Fruit fly (Drosophila melanogaster) whole organism, larva: ENCODE data around the gene NimB4.

Experiments
- noc ChIP-seq: fragments of 200-800 bp; sonication (Bioruptor generic); optimal IDR thresholded peaks from 3 replicates; lab custom pipeline; 2019; ENCODE audit warnings: missing biosample characterization, mild to moderate bottlenecking, missing genetic modification characterization, moderate library complexity

NimB4 gene

DNA sequence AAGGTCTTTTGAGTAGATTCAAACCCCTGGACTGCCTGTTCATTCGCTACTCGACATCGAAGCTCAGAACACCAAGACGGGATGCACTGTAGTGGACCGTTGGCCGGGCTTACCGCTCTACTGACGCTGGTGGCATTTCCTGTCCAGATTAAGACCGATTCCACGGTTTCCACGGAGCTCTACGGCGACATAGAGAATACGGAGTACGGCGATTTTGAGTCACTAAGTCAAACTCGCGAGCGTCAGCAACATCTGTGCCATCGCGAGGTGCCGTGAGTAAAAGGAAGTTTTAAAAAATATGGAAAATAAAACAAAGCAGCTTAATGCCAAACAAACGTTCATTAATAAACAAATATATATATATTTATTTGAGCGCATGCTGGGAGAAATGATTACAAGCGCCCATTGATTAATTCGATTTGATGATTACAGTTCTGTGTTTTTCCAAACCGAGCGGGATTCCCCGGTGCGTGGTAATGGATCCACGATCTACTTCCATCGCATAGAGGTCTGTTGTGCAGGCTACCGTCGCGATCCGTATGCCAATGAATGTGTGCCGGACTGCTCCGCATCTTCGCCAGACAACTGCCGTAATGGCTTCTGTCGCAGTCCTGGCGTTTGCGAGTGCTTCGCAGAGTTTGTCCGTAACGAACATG lies 6.2 kb downstream of the NimB4 start, which contains the start of gene NimB1:
Gene NimB1, plus strand, starts transcription at position 41 of the 656 bp plus-strand sequence.
- no peak for TF ChIP-seq noc

DNA sequence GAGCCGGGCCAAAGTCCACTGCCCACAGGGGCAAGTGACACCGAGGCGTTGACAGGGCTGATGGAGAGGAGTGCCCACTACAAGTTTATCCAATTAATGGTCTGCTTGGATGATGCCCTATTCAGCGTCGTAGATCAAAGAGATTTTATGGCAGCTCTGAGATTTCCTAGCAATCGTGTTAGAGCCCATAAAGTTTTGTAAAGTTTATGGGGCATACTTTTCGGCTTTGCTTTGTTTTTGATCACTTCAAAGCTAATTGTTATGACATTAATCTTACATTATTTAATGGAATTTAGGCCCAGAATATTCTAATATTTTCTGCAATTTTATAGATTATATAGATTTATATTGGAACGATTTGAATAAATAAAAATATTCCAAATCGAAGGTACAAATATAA lies 9.4 kb downstream of the NimB4 start:
- no peak for TF ChIP-seq noc

DNA sequence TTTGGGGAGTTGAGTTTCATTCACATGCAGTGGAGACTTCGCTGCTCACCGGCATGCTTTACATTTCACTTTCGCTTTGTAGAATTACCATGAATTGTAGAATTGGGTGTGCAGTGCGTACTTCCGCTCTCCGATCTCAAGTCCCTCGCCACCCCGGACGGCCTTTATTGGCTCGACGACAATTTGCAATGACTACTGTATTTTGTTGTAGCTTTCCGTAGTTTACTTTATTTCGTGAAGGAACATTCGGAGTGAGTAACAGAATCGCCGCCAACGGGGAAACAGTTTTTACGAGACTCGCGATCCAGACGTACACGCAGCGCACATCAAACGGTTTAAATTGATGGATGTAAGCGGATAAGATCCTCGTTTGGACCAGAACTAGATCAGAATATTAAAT lies 12.5 kb downstream of the NimB4 start, which contains the start of gene NimA:
Gene NimA, plus strand, starts transcription at position 301 of the 400 bp plus-strand sequence.
- TF ChIP-seq noc: no peak

DNA sequence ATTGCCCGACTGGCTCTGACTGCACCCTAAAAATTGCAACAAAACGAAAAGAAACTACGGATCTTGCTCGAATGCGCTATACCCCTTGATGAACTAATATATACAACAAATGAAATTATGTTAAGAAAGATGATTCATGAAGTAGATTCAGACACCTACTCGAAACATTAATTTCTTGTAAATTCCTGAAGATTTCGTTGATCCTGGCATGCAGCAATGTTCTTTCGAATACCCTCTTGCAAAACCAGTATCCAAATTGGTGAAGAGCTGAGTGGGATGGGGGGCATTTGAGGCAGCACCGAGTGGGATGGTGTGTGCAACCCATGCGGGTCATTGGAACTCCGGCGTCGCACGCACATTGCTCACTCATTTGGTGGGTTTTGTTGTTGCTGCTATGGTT lies 14.0 kb downstream of the NimB4 start:
- TF ChIP-seq noc: no peak

DNA sequence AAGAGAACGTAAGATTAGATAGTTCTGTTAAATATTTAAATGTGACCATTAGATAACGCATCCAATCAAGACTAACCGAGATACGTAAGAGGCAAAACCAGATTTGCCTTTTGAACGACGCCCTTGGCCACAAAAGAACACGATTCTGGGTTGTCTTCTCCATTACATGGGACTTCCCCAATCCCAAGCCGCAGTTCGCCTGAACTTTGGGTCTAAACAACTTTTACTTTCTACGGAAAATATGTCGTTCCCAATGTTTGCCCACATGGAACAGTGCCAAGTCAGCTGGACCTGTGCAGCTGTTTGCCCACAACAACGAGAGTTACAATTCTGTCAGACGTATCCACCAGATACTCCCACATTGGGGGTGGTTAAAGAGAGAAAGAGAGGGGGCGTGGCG lies 20.0 kb downstream of the NimB4 start:
- TF ChIP-seq noc: no peak

DNA sequence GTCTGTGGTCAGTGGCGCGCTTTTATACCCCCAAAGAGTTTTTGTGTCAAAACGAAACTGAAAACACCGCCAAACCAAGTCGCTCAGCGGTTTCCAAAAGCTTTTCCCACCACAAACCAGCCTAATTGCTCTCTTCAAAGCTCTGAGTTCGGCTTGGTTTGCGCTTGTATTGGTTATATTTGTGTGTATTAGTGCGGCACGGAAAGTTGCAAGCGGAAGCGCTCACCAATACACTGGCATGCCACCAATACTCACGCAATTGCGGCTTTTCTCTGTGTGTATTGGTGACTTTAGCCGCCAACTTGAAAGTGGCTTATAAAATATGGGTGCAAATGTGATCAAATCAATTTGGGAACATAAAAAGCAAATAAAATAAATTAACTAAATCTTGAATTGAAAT lies 22.3 kb downstream of the NimB4 start, which contains the start of gene Vajk3:
Gene Vajk3, minus strand, starts transcription at position 1 of the 400 bp plus-strand sequence.
- TF ChIP-seq noc: no peak

DNA sequence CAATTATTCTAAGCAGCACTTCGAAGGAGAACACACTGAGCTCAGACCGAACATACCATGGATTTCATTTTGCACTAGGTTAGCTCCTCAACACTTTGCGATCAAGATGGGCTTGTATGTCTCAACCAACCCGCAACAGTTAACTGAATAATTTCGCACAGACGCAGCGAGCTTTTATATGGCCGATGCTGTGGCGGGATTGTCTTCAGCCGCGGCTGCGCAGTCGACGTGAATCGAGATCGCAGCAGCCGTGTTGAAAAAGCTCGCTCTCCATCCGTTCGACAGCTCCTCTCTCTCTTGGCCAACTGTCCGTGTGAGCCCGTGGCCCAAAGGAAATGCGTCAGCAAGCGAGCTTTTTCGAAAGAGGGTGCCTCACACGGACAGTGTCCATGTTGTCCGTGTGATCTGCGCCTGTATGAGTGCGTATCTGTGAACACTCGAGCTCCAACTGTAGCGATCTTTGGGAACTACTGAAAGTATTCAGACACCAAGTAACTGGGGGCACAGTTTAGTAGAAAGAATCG lies 35.2 kb downstream of the NimB4 start, which contains the start of gene Vajk2:
Gene Vajk2, minus strand, starts transcription at position 151 of the 524 bp plus-strand sequence.
- TF ChIP-seq noc: no peak

DNA sequence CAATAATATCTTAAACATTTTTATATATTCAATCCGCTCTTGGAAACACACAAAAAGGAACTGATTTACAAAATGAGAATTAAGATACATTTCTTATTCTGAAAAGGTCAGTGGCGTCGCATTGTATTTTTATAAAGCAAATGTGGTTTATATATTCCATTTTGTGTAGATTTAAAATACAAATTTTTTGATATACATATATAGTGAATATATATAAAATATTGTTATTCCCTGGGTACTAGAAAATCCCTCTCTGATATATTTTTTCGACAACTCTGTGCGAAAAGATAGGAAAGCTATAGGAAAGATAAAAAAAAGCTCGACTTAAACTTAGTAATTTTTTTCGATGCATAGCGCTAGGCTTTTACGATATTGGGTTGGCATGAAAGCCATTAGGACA lies 38.5 kb downstream of the NimB4 start, which contains the start of gene CG42711:
Gene CG42711, minus strand, starts transcription at position 45 of the 400 bp plus-strand sequence.
- no peak for TF ChIP-seq noc

DNA sequence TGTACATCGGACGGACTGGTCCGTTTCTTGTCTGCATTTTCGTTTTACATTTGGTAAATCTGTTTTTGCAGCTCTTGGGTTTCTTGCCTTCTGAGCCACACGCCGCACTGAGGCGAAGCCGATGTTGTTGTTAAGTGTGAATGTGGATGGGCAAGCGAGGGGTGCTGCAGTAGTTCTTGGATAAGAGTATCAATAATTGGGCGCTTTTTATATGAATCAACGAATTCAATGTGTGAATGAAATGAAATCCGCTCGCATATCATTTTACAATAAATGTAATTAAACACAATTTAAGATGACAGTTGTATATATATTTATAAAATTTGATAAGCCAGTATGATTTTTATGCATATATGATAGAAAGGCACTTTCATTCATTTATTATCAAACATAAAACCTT lies 41.3 kb downstream of the NimB4 start:
- no peak for TF ChIP-seq noc

DNA sequence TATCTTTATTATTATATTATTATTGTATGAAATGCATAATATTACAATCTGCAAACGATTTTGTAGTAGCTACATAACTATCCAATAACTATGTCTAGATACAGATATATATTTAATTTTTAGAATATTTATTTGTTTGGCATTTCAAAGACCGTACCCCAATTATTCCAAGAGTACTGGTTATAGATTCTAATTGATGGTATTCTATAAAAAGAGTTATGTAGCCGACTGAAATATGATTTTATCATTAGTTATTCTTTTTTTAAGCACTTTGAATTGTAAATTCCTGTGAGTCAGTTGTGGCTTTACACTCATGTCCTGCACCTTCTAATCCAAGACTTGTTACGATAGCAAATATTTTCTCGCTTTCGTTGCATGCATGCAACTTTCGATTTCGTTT lies 44.1 kb downstream of the NimB4 start:
- TF ChIP-seq noc: no peak

DNA sequence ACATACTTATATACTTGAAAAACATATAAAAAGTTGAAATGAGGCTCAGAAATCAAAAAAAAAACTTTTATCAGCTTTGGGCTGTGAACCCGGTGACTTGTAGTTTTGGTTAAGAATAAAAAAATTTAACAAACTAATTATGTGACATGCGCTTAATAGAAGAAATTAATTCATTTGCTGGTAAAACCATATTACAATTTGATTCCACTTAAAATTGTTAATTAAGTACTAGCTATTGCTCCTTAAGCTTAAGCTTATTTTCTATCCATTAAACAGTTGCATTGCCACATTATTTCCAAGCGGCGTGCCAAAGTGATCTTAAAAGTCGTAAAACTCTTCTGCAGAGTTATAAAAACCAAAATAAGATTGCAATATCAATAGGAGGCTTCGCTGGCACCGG lies 45.8 kb downstream of the NimB4 start:
- TF ChIP-seq noc: no peak

DNA sequence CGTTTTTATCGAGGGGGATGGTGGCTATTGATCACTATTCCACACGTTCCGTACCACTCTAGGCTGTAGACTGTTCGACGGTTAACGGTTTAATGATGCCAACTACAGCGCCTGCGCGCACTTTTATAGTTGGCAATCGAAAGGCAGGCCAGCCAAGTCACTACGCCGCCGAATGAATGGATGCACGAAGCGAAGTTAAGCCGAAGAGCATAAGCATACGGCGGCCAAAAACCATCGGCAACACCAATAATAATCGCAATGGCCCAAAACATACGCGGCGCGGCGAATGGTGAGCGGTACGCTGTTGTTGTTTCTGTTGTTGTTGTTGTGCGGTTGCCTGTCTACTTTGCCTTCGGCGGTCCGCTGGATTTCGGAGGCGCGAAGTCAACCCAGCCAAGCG lies 46.3 kb downstream of the NimB4 start, which contains the start of gene Vajk1:
Gene Vajk1, minus strand, starts transcription at position 101 of the 400 bp plus-strand sequence.
- TF ChIP-seq noc: no peak
